Worm (Caenorhabditis elegans): ENCODE measurements around the gene pho-10.

DNA sequence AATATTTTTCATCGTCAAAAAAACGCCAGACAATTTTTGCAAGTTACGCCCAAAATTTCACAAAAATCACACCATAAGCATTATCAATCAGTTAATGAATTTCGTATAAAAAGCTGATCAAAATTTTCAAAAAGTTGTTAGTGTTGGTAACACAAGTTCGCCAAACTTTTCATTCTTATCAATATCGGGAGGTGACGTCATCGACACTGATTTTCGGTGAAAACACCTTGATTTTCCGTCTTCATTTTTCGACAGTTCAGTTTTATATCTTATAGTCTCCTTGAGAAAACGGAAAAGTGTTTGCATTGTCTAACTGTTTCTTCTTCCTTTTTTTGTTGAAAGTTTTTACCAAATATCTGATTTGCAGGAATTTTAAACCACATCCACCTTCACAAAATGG is 39.5 kb downstream of the pho-10 start, which contains the start of gene C08H9.15:
- TF ChIP-seq dmd-6 (GFP tag; IDR thresholded peaks at IDR 0.05) (no peak), nhr-6 (tag; optimal IDR thresholded peaks at IDR 0.05) (no peak)
